Worm (Caenorhabditis elegans): ENCODE data around the gene lipl-5.

ce11 chrV:418432-418831, 32.9 kb downstream of the lipl-5 start, which contains the start of gene Y39D8A.1:
- no peak for TF ChIP-seq ama-1 (optimal IDR thresholded peaks at IDR 0.05)
- TF ChIP-seq scrt-1 (GFP tag; IDR thresholded peaks at IDR 0.05): no peak

Data from whole organism, early embryonic.